Worm (Caenorhabditis elegans): Measurements from ENCODE around the gene F55A11.6.

Gene F55A11.6

ce11 chrV:11764373-11764954 is 12.2 kb upstream of the F55A11.6 start, which contains the start of the genes F55A11.1 and syx-5 (continued):
- TF ChIP-seq daf-8 (GFP tag; IDR thresholded peaks at IDR 0.05) (no peak), daf-19 (GFP tag; conservative IDR thresholded peaks at IDR 0.05) (no peak), nhr-10 (tag; optimal IDR thresholded peaks at IDR 0.05) (no peak), lin-38 (GFP tag; IDR thresholded peaks at IDR 0.05) (peak; percentile 79), unc-39 (tag; optimal IDR thresholded peaks at IDR 0.05) (no peak), madf-9 (GFP tag; conservative IDR thresholded peaks at IDR 0.05) (no peak), lin-29 (GFP tag; IDR thresholded peaks at IDR 0.05) (peak; percentile 54; the same call in 1 of the 2 replicates), arid-1 (GFP tag; conservative IDR thresholded peaks at IDR 0.05) (0 out of 2 replicates have a peak, but pooled peaks have one; percentile 21), hmg-1.1 (GFP tag; IDR thresholded peaks at IDR 0.05) (peak; percentile 95), lin-39 (tag; optimal IDR thresholded peaks at IDR 0.05) (no peak), duxl-1 (tag; optimal IDR thresholded peaks at IDR 0.05; ENCODE audit: poor library complexity) (no peak), attf-4 (tag; optimal IDR thresholded peaks at IDR 0.05) (no peak), zfp-3 (GFP tag; conservative IDR thresholded peaks at IDR 0.05) (peak; percentile 71; the same call in 1 of the 2 replicates), dpl-1 (GFP tag; optimal IDR thresholded peaks at IDR 0.05) (peak; percentile 71), hlh-11 (tag; optimal IDR thresholded peaks at IDR 0.05) (peak; percentile 86), lin-1 (GFP tag; IDR thresholded peaks at IDR 0.05) (0 out of 2 replicates have a peak, but pooled peaks have one; percentile 43), ces-1 (GFP tag; optimal IDR thresholded peaks at IDR 0.05) (peak; percentile 16), Y75B8A.6 (GFP tag; IDR thresholded peaks at IDR 0.05) (no peak), php-3 (GFP tag; IDR thresholded peaks at IDR 0.05) (peak; percentile 64), dmd-6 (GFP tag; IDR thresholded peaks at IDR 0.05) (peak; percentile 78), F26F4.8 (GFP tag; conservative IDR thresholded peaks at IDR 0.05) (no peak), ceh-62 (tag; optimal IDR thresholded peaks at IDR 0.05) (no peak), ceh-28 (tag; optimal IDR thresholded peaks at IDR 0.05) (no peak), ceh-44 (GFP tag; IDR thresholded peaks at IDR 0.05) (no peak), nhr-48 (tag; optimal IDR thresholded peaks at IDR 0.05) (peak; percentile 87), Y5F2A.4 (GFP tag; optimal IDR thresholded peaks at IDR 0.05) (no peak), mep-1 (tag; optimal IDR thresholded peaks at IDR 0.05) (peak; percentile 89), vab-7 (GFP tag; IDR thresholded peaks at IDR 0.05) (peak; percentile 32; the same call in 1 of the 2 replicates), nhr-76 (tag; optimal IDR thresholded peaks at IDR 0.05) (no peak), zag-1 (tag; optimal IDR thresholded peaks at IDR 0.05) (no peak), pha-4 (GFP tag; IDR thresholded peaks at IDR 0.05) (peak; percentile 57), pha-4 (tag; optimal IDR thresholded peaks at IDR 0.05) (no peak), nhr-41 (GFP tag; IDR thresholded peaks at IDR 0.05) (no peak), egl-43 (GFP tag; IDR thresholded peaks at IDR 0.05) (0 out of 2 replicates have a peak, but pooled peaks have one; percentile 48), aha-1 (tag) (no peak), F44E2.7 (GFP tag; IDR thresholded peaks at IDR 0.05) (no peak), spr-1 (tag; optimal IDR thresholded peaks at IDR 0.05) (peak; percentile 90), fos-1 (tag; optimal IDR thresholded peaks at IDR 0.05) (no peak), T20F7.1 (GFP tag; optimal IDR thresholded peaks at IDR 0.05) (peak; percentile 87), nhr-42 (GFP tag; IDR thresholded peaks at IDR 0.05) (peak; percentile 76; the same call in 1 of the 2 replicates), ZK546.5 (tag; optimal IDR thresholded peaks at IDR 0.05) (no peak), nhr-102 (tag; optimal IDR thresholded peaks at IDR 0.05) (peak; percentile 90), nhr-77 (tag; optimal IDR thresholded peaks at IDR 0.05) (peak; percentile 46), lir-3 (tag; optimal IDR thresholded peaks at IDR 0.05) (no peak), lin-15B (tag; optimal IDR thresholded peaks at IDR 0.05) (no peak), ztf-7 (tag; optimal IDR thresholded peaks at IDR 0.05) (peak; percentile 83), lsy-2 (tag; optimal IDR thresholded peaks at IDR 0.05) (peak; percentile 99 to 100), hlh-30 (tag; optimal IDR thresholded peaks at IDR 0.05; ENCODE audit: insufficient read depth) (peak; percentile 78), ama-1 (optimal IDR thresholded peaks at IDR 0.05) (no peak), daf-12 (tag; optimal IDR thresholded peaks at IDR 0.05) (no peak), dmd-9 (GFP tag; IDR thresholded peaks at IDR 0.05) (no peak), ceh-82 (tag; optimal IDR thresholded peaks at IDR 0.05) (no peak)

Measured in whole organism, L4 larva.